Worm (Caenorhabditis elegans) whole organism, L4/young adult: ENCODE results near the gene ZC250.2.

ENCODE experiments used
- W03F9.2 ChIP-seq: fragments of 150-350 bp; optimal IDR thresholded peaks from 2 replicates; lab custom pipeline; 2014; ENCODE audit warnings: missing biosample characterization, missing genetic modification characterization
- dao-5 ChIP-seq: sonication (generic microtip); optimal IDR thresholded peaks from 2 replicates; lab custom pipeline; 2016; ENCODE audit warnings: missing genotype, missing genetic modification characterization, moderate library complexity, missing compliant biosample characterization
- him-1 ChIP-seq: sonication (generic microtip); optimal IDR thresholded peaks from 2 replicates; lab custom pipeline; 2016; ENCODE audit warnings: missing genotype, missing genetic modification reagents, missing genetic modification characterization, missing compliant biosample characterization

The ZC250.2 gene

ce11 chrV:5816470-5817061, 24.4 kb downstream of the ZC250.2 start:
- TF ChIP-seq dao-5 (tag; lab: Kevin White, UChicago) (no peak), him-1 (tag; lab: Kevin White, UChicago) (no peak), W03F9.2 (tag; lab: Kevin White, UChicago) (no peak)

ce11 chrV:5819903-5820302, 27.8 kb downstream of the ZC250.2 start:
- TF ChIP-seq W03F9.2 (tag; lab: Kevin White, UChicago) (no peak), dao-5 (tag; lab: Kevin White, UChicago) (no peak), him-1 (tag; lab: Kevin White, UChicago) (no peak)

ce11 chrV:5820401-5820800, 28.3 kb downstream of the ZC250.2 start:
- no peak for TF ChIP-seq him-1 (tag; lab: Kevin White, UChicago)
- TF ChIP-seq W03F9.2 (tag; lab: Kevin White, UChicago) = no peak
- no peak for TF ChIP-seq dao-5 (tag; lab: Kevin White, UChicago)

ce11 chrV:5821451-5822143, 29.5 kb downstream of the ZC250.2 start:
- TF ChIP-seq him-1 (tag; lab: Kevin White, UChicago) (no peak), W03F9.2 (tag; lab: Kevin White, UChicago) (no peak), dao-5 (tag; lab: Kevin White, UChicago) (no peak)

ce11 chrV:5822968-5823367, 30.8 kb downstream of the ZC250.2 start:
- no peak for TF ChIP-seq him-1 (tag; lab: Kevin White, UChicago)
- TF ChIP-seq dao-5 (tag; lab: Kevin White, UChicago) = no peak

- TF ChIP-seq him-1 (tag; lab: Kevin White, UChicago) (no peak), dao-5 (tag; lab: Kevin White, UChicago) (no peak), W03F9.2 (tag; lab: Kevin White, UChicago) (no peak)
Measured at ce11 chrV:5825478-5825877, 33.3 kb downstream of the ZC250.2 start.

- no peak for TF ChIP-seq W03F9.2 (tag; lab: Kevin White, UChicago)
- TF ChIP-seq dao-5 (tag; lab: Kevin White, UChicago) = no peak
- no peak for TF ChIP-seq him-1 (tag; lab: Kevin White, UChicago)
Measured at ce11 chrV:5826592-5826991, 34.5 kb downstream of the ZC250.2 start, which contains the start of gene let-418. Gene let-418, plus strand, starts transcription at chrV:5826833.

ce11 chrV:5831253-5831652, 39.1 kb downstream of the ZC250.2 start:
- no peak for TF ChIP-seq him-1 (tag; lab: Kevin White, UChicago)
- TF ChIP-seq dao-5 (tag; lab: Kevin White, UChicago) = no peak

- TF ChIP-seq him-1 (tag; lab: Kevin White, UChicago) (no peak), dao-5 (tag; lab: Kevin White, UChicago) (no peak), W03F9.2 (tag; lab: Kevin White, UChicago) (no peak)
Measured at ce11 chrV:5832799-5833198, 40.7 kb downstream of the ZC250.2 start.

ce11 chrV:5833531-5833930, 41.4 kb downstream of the ZC250.2 start, which contains the start of gene srh-76:
Gene srh-76, plus strand, starts transcription at chrV:5833831.
- no peak for TF ChIP-seq dao-5 (tag; lab: Kevin White, UChicago)
- TF ChIP-seq him-1 (tag; lab: Kevin White, UChicago) = no peak
- TF ChIP-seq W03F9.2 (tag; lab: Kevin White, UChicago) = no peak

ce11 chrV:5835397-5835796, 43.3 kb downstream of the ZC250.2 start:
- TF ChIP-seq W03F9.2 (tag; lab: Kevin White, UChicago) (no peak), him-1 (tag; lab: Kevin White, UChicago) (no peak), dao-5 (tag; lab: Kevin White, UChicago) (no peak)

- TF ChIP-seq dao-5 (tag; lab: Kevin White, UChicago) = no peak
- no peak for TF ChIP-seq him-1 (tag; lab: Kevin White, UChicago)
- no peak for TF ChIP-seq W03F9.2 (tag; lab: Kevin White, UChicago)
Measured at ce11 chrV:5835979-5836615, 44.0 kb downstream of the ZC250.2 start.

ce11 chrV:5836616-5836982, 44.5 kb downstream of the ZC250.2 start, which contains the start of gene col-140:
Gene col-140, minus strand, starts transcription at chrV:5836834.
- TF ChIP-seq dao-5 (tag; lab: Kevin White, UChicago) (no peak), him-1 (tag; lab: Kevin White, UChicago) (no peak), W03F9.2 (tag; lab: Kevin White, UChicago) (no peak)
